Worm (Caenorhabditis elegans): ENCODE measurements around the gene fbxc-12.

DNA sequence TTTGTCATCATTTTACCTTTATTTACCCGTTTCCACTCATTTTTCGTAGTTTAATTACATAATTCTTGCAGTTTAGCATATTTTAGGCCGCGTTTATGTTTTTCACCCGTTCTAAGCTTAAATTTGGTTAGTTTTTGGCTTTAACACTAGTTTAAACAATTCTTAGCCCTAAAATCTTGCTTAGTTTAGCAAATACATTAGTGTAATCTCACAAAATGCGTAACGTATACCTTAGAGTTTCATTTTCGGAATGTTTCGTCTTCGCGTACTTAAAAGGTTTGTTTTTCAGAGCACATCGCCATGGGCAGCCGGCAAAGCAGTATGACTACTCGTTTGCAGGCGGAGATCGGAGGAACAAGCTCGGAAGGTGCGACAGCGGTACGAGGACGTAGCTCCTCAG, 14.6 kb downstream of the fbxc-12 start, which contains the start of gene F58H7.5:
- TF ChIP-seq repo-1 (tag; optimal IDR thresholded peaks at IDR 0.05): no peak
- no peak for TF ChIP-seq F55B11.4 (tag; optimal IDR thresholded peaks at IDR 0.05; ENCODE audit: borderline replicate concordance, insufficient read depth)
- TF ChIP-seq ztf-22 (GFP tag; optimal IDR thresholded peaks at IDR 0.05): no peak
- TF ChIP-seq rpc-1 (optimal IDR thresholded peaks at IDR 0.05): no peak
- TF ChIP-seq rpc-1 (tag; optimal IDR thresholded peaks at IDR 0.05): no peak
- TF ChIP-seq sptf-2 (GFP tag; optimal IDR thresholded peaks at IDR 0.05): no peak
- TF ChIP-seq bed-2 (GFP tag; IDR thresholded peaks at IDR 0.05): no peak
- no peak for TF ChIP-seq bed-1 (GFP tag; IDR thresholded peaks at IDR 0.05)
- no peak for TF ChIP-seq madf-8 (GFP tag; conservative IDR thresholded peaks at IDR 0.05)
- TF ChIP-seq pha-4 (tag; optimal IDR thresholded peaks at IDR 0.05): no peak
- TF ChIP-seq nhr-90 (tag; optimal IDR thresholded peaks at IDR 0.05): no peak
- TF ChIP-seq ztf-6 (GFP tag; IDR thresholded peaks at IDR 0.05): no peak
- TF ChIP-seq lin-26 (GFP tag; IDR thresholded peaks at IDR 0.05): no peak
- no peak for TF ChIP-seq ama-1 (optimal IDR thresholded peaks at IDR 0.05)
- TF ChIP-seq ama-1 (GFP tag; optimal IDR thresholded peaks at IDR 0.05): no peak
- no peak for TF ChIP-seq nhr-27 (tag; optimal IDR thresholded peaks at IDR 0.05)
